Worm (Caenorhabditis elegans) whole organism, L2 larva: ENCODE results near the gene C46E10.3.
"Not testable (repeated sequence)": the region's sequence is repeated elsewhere in the genome, so short reads cannot be mapped to it uniquely, and the experiment has no call there.

Experiments used
- F13H6.1 ChIP-seq: sonication (generic microtip); optimal IDR thresholded peaks from 2 replicates; lab custom pipeline; 2016; ENCODE audit warnings: missing genetic modification characterization, missing compliant biosample characterization
- ama-1 ChIP-seq: fragments of 150-350 bp; optimal IDR thresholded peaks from 2 replicates; lab custom pipeline; 2018; ENCODE audit warnings: inconsistent platforms
- blmp-1 ChIP-seq: sonication (generic microtip); optimal IDR thresholded peaks from 2 replicates; lab custom pipeline; 2017; ENCODE audit warnings: missing genetic modification characterization, mild to moderate bottlenecking, missing compliant biosample characterization, antibody characterized with exemption, moderate library complexity; ENCODE audit not compliant: insufficient read depth
- ceh-16 ChIP-seq: fragments of 150-350 bp; optimal IDR thresholded peaks from 2 replicates; lab custom pipeline; 2014; ENCODE audit warnings: missing biosample characterization, missing genetic modification characterization
- ceh-82 ChIP-seq: fragments of 150-350 bp; optimal IDR thresholded peaks from 2 replicates; lab custom pipeline; 2014; ENCODE audit warnings: missing biosample characterization, missing genetic modification characterization
- dmd-4 ChIP-seq: sonication (generic microtip); optimal IDR thresholded peaks from 2 replicates; lab custom pipeline; 2017; ENCODE audit warnings: missing biosample characterization, missing genetic modification characterization
- egl-27 ChIP-seq: sonication (generic microtip); optimal IDR thresholded peaks from 3 replicates; lab custom pipeline; 2017; ENCODE audit warnings: missing biosample characterization, missing genetic modification reagents, missing genetic modification characterization
- elt-1 ChIP-seq: fragments of 150-350 bp; optimal IDR thresholded peaks from 2 replicates; lab custom pipeline; 2014; ENCODE audit warnings: missing biosample characterization, missing genetic modification characterization
- gmeb-1 ChIP-seq: fragments of 150-350 bp; optimal IDR thresholded peaks from 2 replicates; lab custom pipeline; 2014; ENCODE audit warnings: missing biosample characterization, missing genetic modification characterization
- lin-11 ChIP-seq: fragments of 150-350 bp; sonication (generic microtip); optimal IDR thresholded peaks from 2 replicates; lab custom pipeline; 2014; ENCODE audit warnings: missing biosample characterization, missing genetic modification characterization, inconsistent platforms, mixed read lengths
- lin-13 ChIP-seq: fragments of 150-350 bp; optimal IDR thresholded peaks from 2 replicates; lab custom pipeline; 2014; ENCODE audit warnings: missing biosample characterization, missing genetic modification reagents, missing genetic modification characterization
- lin-39 ChIP-seq: fragments of 150-350 bp; optimal IDR thresholded peaks from 2 replicates; lab custom pipeline; 2014; ENCODE audit warnings: missing biosample characterization, missing genetic modification reagents, missing genetic modification characterization
- lsy-2 ChIP-seq, 2 experiments: fragments of 150-350 bp in 1 of 2; sonication (generic microtip) in 1 of 2; optimal IDR thresholded peaks; 2 replicates each; lab custom pipeline; 2014 to 2017; ENCODE audit warnings: missing biosample characterization in 2 of 2, missing genetic modification characterization in 2 of 2
- mab-5 ChIP-seq: fragments of 150-350 bp; optimal IDR thresholded peaks from 2 replicates; lab custom pipeline; 2014; ENCODE audit warnings: missing biosample characterization, missing genetic modification characterization
- nhr-10 ChIP-seq: sonication (generic microtip); optimal IDR thresholded peaks from 2 replicates; lab custom pipeline; 2017; ENCODE audit warnings: missing biosample characterization, missing genetic modification characterization
- nhr-11 ChIP-seq: fragments of 150-350 bp; optimal IDR thresholded peaks from 2 replicates; lab custom pipeline; 2014; ENCODE audit warnings: missing biosample characterization, missing genetic modification characterization
- nhr-12 ChIP-seq: fragments of 150-350 bp; optimal IDR thresholded peaks from 2 replicates; lab custom pipeline; 2014; ENCODE audit warnings: missing biosample characterization, missing genetic modification characterization
- nhr-25 ChIP-seq: fragments of 150-350 bp; sonication (generic microtip); optimal IDR thresholded peaks from 3 replicates; lab custom pipeline; 2014; ENCODE audit warnings: missing biosample characterization, missing genetic modification characterization
- nhr-6 ChIP-seq: fragments of 150-350 bp; optimal IDR thresholded peaks from 2 replicates; lab custom pipeline; 2014; ENCODE audit warnings: missing biosample characterization, missing genetic modification characterization
- peb-1 ChIP-seq: fragments of 150-350 bp; optimal IDR thresholded peaks from 2 replicates; lab custom pipeline; 2014; ENCODE audit warnings: missing biosample characterization, missing genetic modification characterization
- skn-1 ChIP-seq: sonication (generic microtip); optimal IDR thresholded peaks from 2 replicates; lab custom pipeline; 2017; ENCODE audit warnings: missing biosample characterization, missing genetic modification characterization
- snpc-4 ChIP-seq: fragments of 150-350 bp; optimal IDR thresholded peaks from 2 replicates; lab custom pipeline; 2014; ENCODE audit warnings: missing biosample characterization, missing genetic modification characterization
- unc-39 ChIP-seq: fragments of 150-350 bp; optimal IDR thresholded peaks from 2 replicates; lab custom pipeline; 2014; ENCODE audit warnings: missing biosample characterization, missing genetic modification characterization
- unc-55 ChIP-seq: fragments of 150-350 bp; sonication (generic microtip); optimal IDR thresholded peaks from 3 replicates; lab custom pipeline; 2014; ENCODE audit warnings: missing biosample characterization, missing genetic modification reagents, missing genetic modification characterization
- unc-62 ChIP-seq: fragments of 150-350 bp; optimal IDR thresholded peaks from 2 replicates; lab custom pipeline; 2014; ENCODE audit warnings: missing biosample characterization, missing genetic modification reagents, missing genetic modification characterization
- zag-1 ChIP-seq: fragments of 150-350 bp; optimal IDR thresholded peaks from 2 replicates; lab custom pipeline; 2014; ENCODE audit warnings: missing biosample characterization, missing genetic modification characterization
- ztf-1 ChIP-seq: fragments of 200-800 bp; sonication (Bioruptor generic); conservative IDR thresholded peaks from 2 replicates; pipeline ENCODE4 v1.3.6; 2022; ENCODE audit warnings: missing genetic modification characterization, missing compliant biosample characterization
- ztf-11 ChIP-seq: sonication (generic microtip); optimal IDR thresholded peaks from 2 replicates; lab custom pipeline; 2017; ENCODE audit warnings: missing biosample characterization, missing genetic modification characterization

Gene C46E10.3

DNA sequence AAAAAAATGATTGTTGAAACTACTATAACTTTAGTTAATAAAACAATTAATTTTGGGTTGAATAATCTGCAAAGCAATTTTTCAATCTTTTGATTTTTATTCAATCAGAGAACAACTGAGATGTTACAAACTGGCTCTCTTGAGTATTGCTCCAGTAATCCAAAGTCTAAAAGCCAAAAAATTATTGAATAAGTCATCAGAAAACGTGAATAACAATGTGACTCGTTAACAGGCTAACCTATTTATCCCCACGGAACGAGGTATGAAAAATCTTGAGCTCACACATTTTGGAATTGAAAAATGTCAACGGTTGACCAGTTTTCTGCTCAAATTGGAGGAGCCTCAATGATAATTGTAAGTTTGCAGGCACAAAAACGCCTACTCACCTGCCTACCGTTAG is 36.4 kb downstream of the C46E10.3 start, which contains the start of gene srx-111:
TSS of gene srx-111 (plus strand) at position 301 of the 400 bp plus-strand sequence.
- TF ChIP-seq nhr-25 (tag; lab: Kevin White, UChicago), result no peak
- TF ChIP-seq nhr-12 (tag; lab: Kevin White, UChicago), result no peak
- TF ChIP-seq F13H6.1, result no peak
- TF ChIP-seq unc-39 (tag; lab: Kevin White, UChicago), result no peak
- TF ChIP-seq unc-55 (GFP tag; lab: Kevin White, UChicago), result no peak

DNA sequence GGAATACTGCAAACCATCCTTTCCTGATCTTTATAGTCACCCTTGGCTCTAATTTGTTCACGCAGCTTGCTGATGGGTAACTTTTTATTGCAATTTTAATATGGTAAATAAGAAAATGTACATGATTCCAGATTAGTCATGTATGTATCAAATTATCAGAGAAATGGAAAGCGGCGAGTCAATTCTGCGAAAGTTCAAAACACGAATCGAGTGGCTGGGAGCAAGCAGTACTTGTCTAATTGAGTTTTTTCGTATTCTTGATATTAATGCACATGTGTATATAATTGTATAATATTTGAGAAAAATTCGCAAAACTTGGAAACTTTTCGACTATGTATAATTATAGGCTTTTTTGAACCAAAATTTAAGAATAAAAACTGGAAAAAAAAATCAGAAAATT is 37.9 kb downstream of the C46E10.3 start, which contains the start of gene T24E12.12:
TSS of gene T24E12.12 (plus strand) at position 281 of the 400 bp plus-strand sequence.
- no peak for TF ChIP-seq unc-39 (tag; lab: Kevin White, UChicago)
- no peak for TF ChIP-seq nhr-12 (tag; lab: Kevin White, UChicago)
- no peak for TF ChIP-seq ztf-11 (tag; lab: Kevin White, UChicago)
- no peak for TF ChIP-seq ceh-82 (tag; lab: Kevin White, UChicago)
- TF ChIP-seq skn-1 (tag; lab: Kevin White, UChicago), result no peak
- no peak for TF ChIP-seq nhr-10
- no peak for TF ChIP-seq unc-55 (GFP tag; lab: Kevin White, UChicago)
- no peak for TF ChIP-seq ztf-1 (GFP tag; lab: Robert Waterston, UW)
- TF ChIP-seq zag-1 (tag; lab: Kevin White, UChicago), result no peak
- TF ChIP-seq dmd-4 (tag; lab: Kevin White, UChicago), result no peak
- no peak for TF ChIP-seq unc-62 (GFP tag; lab: Kevin White, UChicago)
- TF ChIP-seq nhr-11 (tag; lab: Kevin White, UChicago), result no peak
- TF ChIP-seq lin-11, result no peak
- TF ChIP-seq nhr-25 (tag; lab: Kevin White, UChicago), result no peak
- TF ChIP-seq ceh-16, result no peak
- TF ChIP-seq lsy-2 (tag; optimal IDR thresholded peaks at IDR 0.05; lab: Kevin White, UChicago), result no peak
- no peak for TF ChIP-seq gmeb-1 (tag; lab: Kevin White, UChicago)
- TF ChIP-seq snpc-4 (tag; lab: Kevin White, UChicago), result no peak
- TF ChIP-seq egl-27 (tag; lab: Kevin White, UChicago), result no peak

DNA sequence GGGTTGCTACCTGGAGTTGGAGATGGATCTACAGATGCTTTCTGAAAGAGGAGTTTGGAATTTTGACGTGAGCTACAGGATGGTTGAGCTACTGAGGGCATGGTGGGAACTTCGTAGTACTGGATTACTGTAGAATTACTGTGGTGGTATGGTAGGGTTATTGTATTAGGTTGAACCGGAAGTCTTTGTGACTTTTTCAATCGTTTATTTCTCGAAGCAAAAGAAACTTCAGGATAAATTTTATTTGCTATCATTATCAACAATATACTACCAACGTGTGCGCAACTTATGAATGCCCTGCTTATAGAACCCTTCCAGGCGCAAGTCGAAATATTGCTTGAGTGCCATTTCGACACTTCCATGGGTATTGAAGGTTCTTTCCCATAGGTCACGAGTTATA is 40.5 kb downstream of the C46E10.3 start, which contains the start of gene T24E12.6:
TSS of gene T24E12.6 (minus strand) at position 101 of the 400 bp plus-strand sequence.
- TF ChIP-seq unc-62 (GFP tag; lab: Kevin White, UChicago); ceh-82 (tag; lab: Kevin White, UChicago); dmd-4 (tag; lab: Kevin White, UChicago): not testable (repeated sequence)
- TF ChIP-seq, all 48 proteins: peak for 0; not testable (repeated sequence) for 48

DNA sequence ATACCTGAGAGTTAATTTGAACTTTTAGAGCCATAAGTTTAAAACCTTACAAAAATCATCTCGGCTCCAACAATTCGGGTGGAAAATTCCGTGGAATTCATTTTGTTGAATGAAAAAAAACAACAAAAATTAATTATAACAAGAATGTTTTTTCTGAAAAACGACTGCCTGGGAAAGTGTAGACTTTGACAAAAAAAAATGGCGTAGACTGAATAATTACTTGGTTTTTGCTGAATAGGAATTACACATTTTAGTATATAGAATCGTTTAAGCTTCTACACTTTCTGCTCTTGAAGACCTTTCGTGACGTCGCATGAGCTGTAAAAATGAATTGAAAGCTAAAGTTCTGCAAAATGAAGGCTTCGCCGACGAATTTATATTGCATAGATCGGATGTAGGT is 43.4 kb downstream of the C46E10.3 start, which contains the start of gene srx-112:
TSS of gene srx-112 (minus strand) at position 101 of the 400 bp plus-strand sequence.
- TF ChIP-seq ama-1 (lab: Kevin White, UChicago), result no peak
- TF ChIP-seq F13H6.1, result no peak
- TF ChIP-seq elt-1 (tag; lab: Kevin White, UChicago), result no peak
- no peak for TF ChIP-seq peb-1
- TF ChIP-seq egl-27 (tag; lab: Kevin White, UChicago), result no peak
- TF ChIP-seq lin-11, result no peak
- TF ChIP-seq nhr-11 (tag; lab: Kevin White, UChicago), result no peak
- no peak for TF ChIP-seq zag-1 (tag; lab: Kevin White, UChicago)
- TF ChIP-seq ceh-16, result no peak
- TF ChIP-seq unc-39 (tag; lab: Kevin White, UChicago), result no peak
- no peak for TF ChIP-seq nhr-10
- no peak for TF ChIP-seq nhr-25 (tag; lab: Kevin White, UChicago)
- TF ChIP-seq mab-5 (tag; lab: Kevin White, UChicago), result no peak
- TF ChIP-seq nhr-6, result no peak
- TF ChIP-seq snpc-4 (tag; lab: Kevin White, UChicago), result no peak
- TF ChIP-seq lsy-2 (tag; optimal IDR thresholded peaks at IDR 0.05; lab: Kevin White, UChicago), result no peak
- TF ChIP-seq lin-39 (tag; lab: Kevin White, UChicago), result no peak
- TF ChIP-seq lin-13 (GFP tag; lab: Kevin White, UChicago), result no peak
- TF ChIP-seq, all 48 proteins: peak for 0

DNA sequence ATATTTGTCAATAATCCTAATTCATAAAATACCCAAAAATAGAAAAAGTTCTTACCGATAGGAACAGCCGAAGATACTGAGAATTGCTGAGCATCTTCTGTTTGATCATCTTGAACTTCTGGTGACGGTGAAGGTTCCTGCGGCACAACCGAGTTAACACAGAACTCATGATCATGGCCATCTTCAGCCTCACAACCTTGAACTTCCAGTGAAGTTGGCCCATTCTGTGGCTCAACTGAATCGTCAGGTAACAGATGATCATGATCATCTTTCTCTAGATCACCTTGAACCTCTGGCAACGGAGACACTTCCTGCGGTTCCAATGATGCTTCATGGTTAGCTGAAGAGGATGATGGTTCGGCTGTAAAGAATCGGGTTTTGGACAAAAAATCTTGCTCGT is 50.5 kb downstream of the C46E10.3 start:
- TF ChIP-seq snpc-4 (tag; lab: Kevin White, UChicago) (no peak), lin-11 (no peak), ama-1 (lab: Kevin White, UChicago) (no peak), lin-13 (GFP tag; lab: Kevin White, UChicago) (no peak), blmp-1 (tag; lab: Kevin White, UChicago) (no peak)
